Worm (Caenorhabditis elegans) whole organism, late embryonic: ENCODE measurements around the gene C06A12.8.

ENCODE experiments used
- K09A11.1 ChIP-seq: sonication (generic microtip); optimal IDR thresholded peaks from 2 replicates; lab custom pipeline; 2017; ENCODE audit warnings: antibody characterized with exemption, mild to moderate bottlenecking, missing genetic modification characterization, missing compliant biosample characterization; ENCODE audit not compliant: insufficient read depth
- ceh-45 ChIP-seq: fragments of 200-800 bp; sonication (Bioruptor generic); IDR thresholded peaks from 2 replicates; pipeline ENCODE4 v1.3.6; 2022; ENCODE audit warnings: missing genetic modification reagents, missing genetic modification characterization, missing compliant biosample characterization
- ceh-6 ChIP-seq: fragments of 200-800 bp; sonication (Bioruptor generic); optimal IDR thresholded peaks from 2 replicates; lab custom pipeline; 2018; ENCODE audit warnings: mild to moderate bottlenecking, missing genetic modification characterization, missing compliant biosample characterization
- dmd-4 ChIP-seq: sonication (generic microtip); optimal IDR thresholded peaks from 2 replicates; lab custom pipeline; 2016; ENCODE audit warnings: borderline replicate concordance, missing genetic modification characterization, missing compliant biosample characterization
- fkh-10 ChIP-seq: fragments of 150-350 bp; optimal IDR thresholded peaks from 2 replicates; lab custom pipeline; 2014; ENCODE audit warnings: missing biosample characterization, missing genetic modification reagents, missing genetic modification characterization
- lim-6 ChIP-seq: sonication (generic microtip); optimal IDR thresholded peaks from 2 replicates; lab custom pipeline; 2016; ENCODE audit warnings: missing genetic modification characterization, missing compliant biosample characterization
- ttx-3 ChIP-seq: sonication (generic microtip); optimal IDR thresholded peaks from 2 replicates; lab custom pipeline; 2016; ENCODE audit warnings: missing genetic modification reagents, missing genetic modification characterization, missing compliant biosample characterization

C06A12.8 gene

ce11 chrIV:17483230-17483629 lies 46.1 kb downstream of the C06A12.8 start, which contains the start of gene rabr-2:
Gene rabr-2 (minus strand): TSS chrIV:17483330.
- TF ChIP-seq ttx-3 (tag; lab: Kevin White, UChicago) (no peak), ceh-6 (GFP tag; lab: Kevin White, UChicago) (no peak), K09A11.1 (no peak), dmd-4 (tag; lab: Kevin White, UChicago) (no peak), fkh-10 (GFP tag; lab: Kevin White, UChicago) (no peak), ceh-45 (no peak), lim-6 (tag; lab: Kevin White, UChicago) (no peak)
